Worm (Caenorhabditis elegans): ENCODE measurements around the gene nra-3.

DNA sequence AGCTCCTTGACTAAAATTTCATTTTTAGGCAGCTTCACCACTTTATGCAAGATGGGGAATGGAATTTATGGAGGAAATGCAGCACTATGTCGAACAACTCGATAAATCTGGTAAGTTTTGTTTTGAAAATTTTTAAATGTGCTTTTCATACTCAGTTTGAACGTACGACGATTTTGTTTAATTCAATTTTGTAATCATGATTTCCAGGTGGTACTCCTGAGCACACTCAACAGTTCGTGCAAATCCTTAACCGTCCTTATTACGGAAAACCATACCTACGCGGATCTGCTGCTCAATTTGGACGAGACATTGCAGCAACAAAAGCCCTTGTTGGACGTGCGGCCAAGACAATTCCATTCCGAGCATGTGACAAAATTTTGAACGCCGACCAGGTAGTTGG is 31.3 kb upstream of the nra-3 start:
- TF ChIP-seq ama-1 (optimal IDR thresholded peaks at IDR 0.05) (no peak), unc-62 (GFP tag; optimal IDR thresholded peaks at IDR 0.05) (no peak), nhr-237 (tag; optimal IDR thresholded peaks at IDR 0.05) (no peak), elt-1 (tag; optimal IDR thresholded peaks at IDR 0.05) (no peak), nfya-1 (tag; optimal IDR thresholded peaks at IDR 0.05; ENCODE audit: insufficient read depth) (no peak), nhr-76 (tag; optimal IDR thresholded peaks at IDR 0.05) (no peak)
